Worm (Caenorhabditis elegans) whole organism, L2 larva: Measurements from ENCODE around the gene F47E1.2.

Experiments
- alr-1 ChIP-seq: fragments of 150-350 bp; optimal IDR thresholded peaks from 2 replicates; lab custom pipeline; 2014; ENCODE audit warnings: missing biosample characterization, missing genetic modification characterization
- nhr-10 ChIP-seq: sonication (generic microtip); optimal IDR thresholded peaks from 2 replicates; lab custom pipeline; 2017; ENCODE audit warnings: missing biosample characterization, missing genetic modification characterization
- nhr-12 ChIP-seq: fragments of 150-350 bp; optimal IDR thresholded peaks from 2 replicates; lab custom pipeline; 2014; ENCODE audit warnings: missing biosample characterization, missing genetic modification characterization
- nhr-237 ChIP-seq: fragments of 150-350 bp; optimal IDR thresholded peaks from 2 replicates; lab custom pipeline; 2014; ENCODE audit warnings: missing biosample characterization, missing genetic modification characterization
- nhr-77 ChIP-seq: fragments of 150-350 bp; optimal IDR thresholded peaks from 2 replicates; lab custom pipeline; 2014; ENCODE audit warnings: missing biosample characterization, missing genetic modification characterization

The F47E1.2 gene

DNA sequence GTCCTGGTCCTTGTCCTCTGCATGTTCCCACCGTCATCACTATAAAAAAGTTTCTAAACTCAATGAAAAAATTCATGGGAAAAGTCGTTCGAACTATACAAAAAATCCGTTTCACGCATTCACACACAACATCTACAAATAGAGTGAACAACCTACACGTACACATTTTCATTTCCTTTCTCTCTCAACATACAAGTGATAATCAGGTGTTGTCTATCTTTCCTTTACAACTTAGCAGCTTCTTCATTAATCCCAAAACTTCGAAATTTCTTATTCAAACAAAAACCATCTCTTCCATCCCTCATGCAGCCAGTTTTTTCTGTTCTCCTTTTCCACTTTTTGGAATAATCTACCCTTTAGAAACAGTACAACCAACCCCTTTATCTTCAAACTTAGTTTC, 50.4 kb downstream of the F47E1.2 start:
- no peak for TF ChIP-seq nhr-12 (tag; lab: Kevin White, UChicago)
- TF ChIP-seq nhr-237 (tag; lab: Kevin White, UChicago), result no peak
- no peak for TF ChIP-seq alr-1
- TF ChIP-seq nhr-10 (tag; lab: Kevin White, UChicago), result no peak
- no peak for TF ChIP-seq nhr-77 (tag; lab: Kevin White, UChicago)
